Fruit fly (Drosophila melanogaster): ENCODE data around the gene spz3.

Gene spz3

DNA sequence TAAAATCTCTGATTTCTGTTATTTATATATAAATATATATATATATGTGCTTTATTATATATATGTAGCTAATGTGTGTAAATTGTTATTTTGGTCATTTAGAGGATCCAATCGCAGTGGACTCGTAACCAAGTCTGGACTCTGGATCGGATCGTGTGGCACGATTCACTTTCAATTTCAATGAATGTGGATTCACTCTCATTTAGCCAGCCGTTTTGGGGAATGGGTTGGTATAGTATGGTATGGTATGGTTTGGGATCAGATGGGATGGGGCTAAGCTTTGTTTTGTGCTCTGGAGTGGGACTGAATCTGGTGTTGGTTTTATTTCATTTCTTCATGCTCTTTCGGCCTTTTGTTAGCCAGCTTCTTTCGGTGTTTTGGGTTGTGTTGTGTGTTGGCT is 17.6 kb downstream of the spz3 start:
- TF ChIP-seq cic (GFP tag; optimal IDR thresholded peaks at IDR 0.05), result no peak
- no peak for TF ChIP-seq CG5204 (GFP tag; optimal IDR thresholded peaks at IDR 0.05)

DNA sequence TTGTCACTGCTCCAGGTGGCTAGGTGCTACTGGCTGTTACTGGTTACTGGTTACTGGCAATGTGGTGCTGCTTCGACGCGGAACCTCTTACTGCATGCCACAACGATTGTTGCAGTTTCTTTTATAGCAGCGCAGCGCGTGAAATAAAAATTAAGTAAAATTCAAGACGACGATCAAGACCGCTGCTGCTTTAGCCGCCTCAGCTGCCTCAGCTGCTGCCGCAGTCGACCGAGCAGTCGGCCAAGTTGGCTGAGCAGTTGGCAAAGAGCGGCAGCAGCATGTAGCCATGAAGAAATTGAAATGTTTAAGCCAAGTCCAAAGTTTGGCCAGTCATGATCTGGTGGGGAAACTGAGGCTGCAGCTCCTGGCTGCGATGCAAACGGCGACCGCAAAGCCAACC is 18.6 kb downstream of the spz3 start, which contains the start of gene TwdlE:
Gene TwdlE, minus strand, starts transcription at position 101 of the 400 bp plus-strand sequence.
- TF ChIP-seq CG12768 (GFP tag; optimal IDR thresholded peaks at IDR 0.05), result no peak
- TF ChIP-seq bab1 (GFP tag; optimal IDR thresholded peaks at IDR 0.05), result no peak
- TF ChIP-seq ovo (GFP tag; optimal IDR thresholded peaks at IDR 0.05), result no peak
- no peak for TF ChIP-seq Clk (GFP tag; optimal IDR thresholded peaks at IDR 0.05)
- no peak for TF ChIP-seq CG7045 (GFP tag; optimal IDR thresholded peaks at IDR 0.05)
- TF ChIP-seq CG33017 (tag; optimal IDR thresholded peaks at IDR 0.05), result no peak
- no peak for TF ChIP-seq cnc (optimal IDR thresholded peaks at IDR 0.05)
- no peak for TF ChIP-seq Hr96 (GFP tag; optimal IDR thresholded peaks at IDR 0.05)
- no peak for TF ChIP-seq CG11617 (GFP tag; optimal IDR thresholded peaks at IDR 0.05)
- no peak for TF ChIP-seq kay (GFP tag; ENCODE audit: borderline replicate concordance)
- no peak for TF ChIP-seq CG5204 (GFP tag; optimal IDR thresholded peaks at IDR 0.05)
- TF ChIP-seq cic (GFP tag; optimal IDR thresholded peaks at IDR 0.05), result no peak
- no peak for TF ChIP-seq CG7101 (tag; optimal IDR thresholded peaks at IDR 0.05)
- no peak for TF ChIP-seq tj (GFP tag; optimal IDR thresholded peaks at IDR 0.05)
- no peak for TF ChIP-seq Mnt (GFP tag; optimal IDR thresholded peaks at IDR 0.05)
- TF ChIP-seq CG14711 (tag; optimal IDR thresholded peaks at IDR 0.05), result no peak
- TF ChIP-seq pad (GFP tag; optimal IDR thresholded peaks at IDR 0.05), result no peak
- TF ChIP-seq toe (GFP tag; optimal IDR thresholded peaks at IDR 0.05), result no peak
- no peak for TF ChIP-seq CG1620 (GFP tag; optimal IDR thresholded peaks at IDR 0.05)

DNA sequence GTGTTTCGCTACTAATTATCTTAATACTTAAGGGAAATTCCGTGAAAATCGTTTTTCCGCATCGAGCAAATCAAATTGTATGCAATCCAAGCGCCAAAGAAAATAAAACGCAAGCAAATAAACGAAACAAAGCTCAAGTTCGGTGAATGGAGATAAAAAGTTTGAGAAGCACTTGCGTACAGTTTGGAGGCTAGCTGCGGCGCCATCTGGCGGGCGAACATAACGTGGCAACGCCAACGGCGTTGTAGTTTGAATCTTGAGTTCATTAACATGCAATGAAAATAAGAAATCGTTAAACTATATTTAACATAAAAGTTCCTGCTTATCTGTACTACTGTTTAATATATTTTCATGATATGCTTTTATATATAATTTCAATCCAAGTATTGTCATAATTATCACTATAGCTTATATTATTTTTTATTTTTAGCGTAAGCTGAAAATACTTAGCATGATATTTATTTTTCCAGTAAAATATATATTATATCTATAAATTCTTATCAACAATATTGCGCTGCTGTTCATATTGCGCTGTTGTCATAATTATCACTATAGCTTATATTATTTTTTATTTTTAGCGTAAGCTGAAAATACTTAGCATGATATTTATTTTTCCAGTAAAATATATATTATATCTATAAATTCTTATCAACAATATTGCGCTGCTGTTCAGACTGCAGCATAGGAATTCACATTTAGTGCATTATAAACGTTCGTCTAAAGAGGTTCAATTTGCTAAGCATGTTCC is 22.8 kb downstream of the spz3 start, which contains the start of gene lectin-28C:
Gene lectin-28C, plus strand, starts transcription at position 698 of the 748 bp plus-strand sequence.
- TF ChIP-seq tj (GFP tag; optimal IDR thresholded peaks at IDR 0.05), result peak; percentile 15
- peak; percentile 14 for TF ChIP-seq toe (GFP tag; optimal IDR thresholded peaks at IDR 0.05)

DNA sequence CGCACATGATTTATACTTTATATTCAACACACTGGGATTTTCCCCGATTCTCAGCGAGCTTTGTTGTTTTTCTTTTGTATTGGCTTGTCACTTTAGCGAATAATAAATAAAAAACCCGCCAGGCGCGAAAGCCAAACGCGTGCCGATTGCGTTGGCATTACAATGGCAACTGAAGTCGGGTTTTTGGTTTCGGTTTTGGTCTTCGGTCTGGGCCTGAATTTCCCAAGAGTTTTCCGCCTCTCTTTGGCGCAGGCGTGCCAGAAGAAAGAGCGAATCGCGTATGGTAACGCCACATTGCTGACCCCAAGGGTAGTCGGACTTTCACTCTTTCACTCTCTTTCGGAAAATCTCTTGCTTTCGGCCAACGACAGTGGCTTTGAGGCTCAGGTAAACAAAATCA is 24.2 kb downstream of the spz3 start, which contains the start of gene CG14535:
Gene CG14535, minus strand, starts transcription at position 368 of the 400 bp plus-strand sequence.
- no peak for TF ChIP-seq CG12768 (GFP tag; optimal IDR thresholded peaks at IDR 0.05)

DNA sequence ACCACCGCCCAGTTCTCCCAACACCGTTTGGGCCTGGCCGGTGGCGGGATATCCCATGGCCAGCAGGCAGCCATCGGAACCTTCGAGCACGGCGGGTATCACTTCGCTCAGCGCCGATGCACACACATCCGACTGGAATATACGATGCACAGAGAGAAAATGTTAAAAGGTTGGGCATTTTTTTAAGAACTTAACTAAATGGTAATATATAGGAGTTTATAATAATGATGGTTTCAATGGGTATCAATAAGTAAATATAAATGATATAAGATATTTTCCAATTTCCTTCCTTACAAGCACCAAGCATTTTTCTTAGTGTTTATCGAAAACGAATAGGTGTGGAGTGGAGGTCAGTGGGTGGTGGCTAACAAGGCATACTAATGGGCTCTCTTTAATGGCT is 27.7 kb downstream of the spz3 start:
- no peak for TF ChIP-seq CG33017 (tag; optimal IDR thresholded peaks at IDR 0.05)
- TF ChIP-seq CG12768 (GFP tag; optimal IDR thresholded peaks at IDR 0.05), result no peak
- TF ChIP-seq tj (GFP tag; optimal IDR thresholded peaks at IDR 0.05), result no peak
- TF ChIP-seq Mnt (GFP tag; optimal IDR thresholded peaks at IDR 0.05), result no peak
- no peak for TF ChIP-seq cnc (optimal IDR thresholded peaks at IDR 0.05)
- no peak for TF ChIP-seq toe (GFP tag; optimal IDR thresholded peaks at IDR 0.05)
- TF ChIP-seq cic (GFP tag; optimal IDR thresholded peaks at IDR 0.05), result no peak
- TF ChIP-seq pad (GFP tag; optimal IDR thresholded peaks at IDR 0.05), result no peak
- TF ChIP-seq kay (GFP tag; ENCODE audit: borderline replicate concordance), result no peak
- TF ChIP-seq CG7101 (tag; optimal IDR thresholded peaks at IDR 0.05), result no peak
- no peak for TF ChIP-seq CG5204 (GFP tag; optimal IDR thresholded peaks at IDR 0.05)

DNA sequence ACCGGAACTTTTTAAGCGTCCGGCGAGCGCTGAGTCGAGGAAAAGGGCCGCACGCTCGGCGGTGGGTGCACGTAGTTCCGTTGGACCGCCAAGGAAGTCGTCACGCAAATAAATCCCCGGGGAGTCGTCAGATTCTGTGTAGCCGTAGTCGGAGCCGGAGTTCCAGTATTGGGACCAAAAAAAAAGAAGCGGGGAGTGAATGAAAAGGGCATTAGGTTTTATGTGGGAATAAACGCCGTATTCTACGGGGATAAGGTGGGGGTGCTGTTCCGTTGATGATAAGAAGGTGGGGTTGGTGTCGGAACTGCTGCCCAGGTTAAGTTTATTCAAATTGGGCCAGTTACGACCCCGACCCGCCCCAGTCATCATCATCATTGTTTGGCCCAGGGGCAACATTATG is 28.9 kb downstream of the spz3 start:
- TF ChIP-seq CG1620 (GFP tag; optimal IDR thresholded peaks at IDR 0.05) (no peak), Crg-1 (GFP tag; optimal IDR thresholded peaks at IDR 0.05) (no peak), cnc (optimal IDR thresholded peaks at IDR 0.05) (no peak), CG7045 (GFP tag; optimal IDR thresholded peaks at IDR 0.05) (no peak), cic (GFP tag; optimal IDR thresholded peaks at IDR 0.05) (no peak), CG7101 (tag; optimal IDR thresholded peaks at IDR 0.05) (no peak), CG5204 (GFP tag; optimal IDR thresholded peaks at IDR 0.05) (no peak), CG11617 (GFP tag; optimal IDR thresholded peaks at IDR 0.05) (no peak), Mnt (GFP tag; optimal IDR thresholded peaks at IDR 0.05) (no peak), Hr96 (GFP tag; optimal IDR thresholded peaks at IDR 0.05) (no peak), ovo (GFP tag; optimal IDR thresholded peaks at IDR 0.05) (no peak), tj (GFP tag; optimal IDR thresholded peaks at IDR 0.05) (no peak), bab1 (GFP tag; optimal IDR thresholded peaks at IDR 0.05) (no peak), CG33017 (tag; optimal IDR thresholded peaks at IDR 0.05) (no peak)

DNA sequence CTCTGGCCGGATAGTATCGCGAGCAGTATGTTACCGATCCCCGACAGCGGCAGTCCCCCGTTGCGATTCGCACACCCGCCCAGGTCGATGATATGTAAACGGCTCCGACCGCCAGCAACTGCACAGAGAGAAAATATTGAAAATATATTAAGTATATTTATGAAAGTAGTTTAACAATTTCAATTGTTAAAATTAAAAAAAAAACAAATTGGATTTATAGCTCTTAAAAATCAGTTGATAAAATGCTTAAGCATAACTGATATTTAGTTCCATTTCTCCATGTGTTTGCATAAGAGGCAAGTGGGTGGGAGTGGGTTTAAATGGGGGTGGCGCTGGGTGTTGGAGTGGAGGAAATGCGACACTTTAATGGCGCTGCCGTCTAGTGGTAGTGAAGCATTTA is 29.9 kb downstream of the spz3 start:
- TF ChIP-seq CG7101 (tag; optimal IDR thresholded peaks at IDR 0.05) (no peak), tj (GFP tag; optimal IDR thresholded peaks at IDR 0.05) (no peak), CG1620 (GFP tag; optimal IDR thresholded peaks at IDR 0.05) (no peak), Mnt (GFP tag; optimal IDR thresholded peaks at IDR 0.05) (no peak), cnc (optimal IDR thresholded peaks at IDR 0.05) (no peak), pad (GFP tag; optimal IDR thresholded peaks at IDR 0.05) (no peak), cic (GFP tag; optimal IDR thresholded peaks at IDR 0.05) (no peak)

Measured in whole organism, adult.